Worm (Caenorhabditis elegans) whole organism, L1 larva: Measurements from ENCODE around the gene R04B5.11.

Experiments
- aly-2 ChIP-seq: fragments of 150-350 bp; optimal IDR thresholded peaks from 2 replicates; lab custom pipeline; 2014; ENCODE audit warnings: missing biosample characterization, missing genetic modification characterization
- dsc-1 ChIP-seq: sonication (generic microtip); optimal IDR thresholded peaks from 2 replicates; lab custom pipeline; 2016; ENCODE audit warnings: mild to moderate bottlenecking, missing genetic modification characterization, missing compliant biosample characterization
- unc-130 ChIP-seq: fragments of 150-350 bp; optimal IDR thresholded peaks from 2 replicates; lab custom pipeline; 2017; ENCODE audit warnings: missing biosample characterization, missing genetic modification characterization, inconsistent platforms
- ztf-4 ChIP-seq: fragments of 150-350 bp; optimal IDR thresholded peaks from 2 replicates; lab custom pipeline; 2014; ENCODE audit warnings: missing biosample characterization, missing genetic modification characterization

DNA sequence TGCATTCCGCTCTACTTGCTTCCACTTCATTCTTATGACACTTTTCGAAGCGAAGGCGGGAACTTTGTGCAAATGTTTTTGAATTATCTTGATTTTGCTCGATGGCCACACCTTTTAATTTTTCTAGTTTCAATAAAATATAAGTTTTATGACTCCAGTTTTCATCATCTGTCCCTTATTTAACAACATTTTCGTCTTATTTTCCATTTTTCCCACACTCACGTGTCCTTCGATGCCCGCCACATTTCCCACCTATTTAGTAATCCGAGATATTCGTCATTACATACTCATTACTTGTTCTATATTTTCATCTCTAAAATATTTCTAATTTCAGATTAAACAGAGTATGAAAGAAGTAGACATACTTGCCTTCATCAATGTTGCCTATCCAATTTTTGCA, 3.3 kb upstream of the R04B5.11 start, which contains the start of gene srd-49:
- TF ChIP-seq ztf-4 (no peak), unc-130 (tag; lab: Kevin White, UChicago) (no peak), aly-2 (tag; lab: Kevin White, UChicago) (no peak), dsc-1 (no peak)
